Worm (Caenorhabditis elegans) whole organism, L1 larva: ENCODE data around the gene his-71.
A peak's percentile ranks its signal among the peaks of the same experiment; 100 is the strongest.

ENCODE experiments used
- Y116A8C.19 ChIP-seq: sonication (generic microtip); optimal IDR thresholded peaks from 2 replicates; lab custom pipeline; 2016; ENCODE audit warnings: missing compliant biosample characterization, missing genetic modification characterization, borderline replicate concordance
- aha-1 ChIP-seq: fragments of 150-350 bp; optimal IDR thresholded peaks from 2 replicates; lab custom pipeline; 2014; ENCODE audit warnings: missing biosample characterization, missing genetic modification characterization
- ama-1 ChIP-seq: fragments of 150-350 bp; optimal IDR thresholded peaks from 2 replicates; lab custom pipeline; 2014
- blmp-1 ChIP-seq: fragments of 150-350 bp; optimal IDR thresholded peaks from 2 replicates; lab custom pipeline; 2014; ENCODE audit warnings: missing biosample characterization, missing genetic modification characterization
- ceh-63 ChIP-seq: fragments of 200-800 bp; sonication (Bioruptor generic); optimal IDR thresholded peaks from 2 replicates; lab custom pipeline; 2018; ENCODE audit warnings: mild to moderate bottlenecking, missing genetic modification characterization, missing compliant biosample characterization
- ceh-82 ChIP-seq, 3 experiments: fragments of 150-350 bp in 1 of 3; sonication (generic microtip) in 2 of 3; optimal IDR thresholded peaks; 2 replicates each; lab custom pipeline; 2014 to 2017; ENCODE audit warnings: missing biosample characterization in 3 of 3, missing genetic modification characterization in 3 of 3
- ceh-88 ChIP-seq: fragments of 200-800 bp; sonication (Bioruptor generic); IDR thresholded peaks from 2 replicates; pipeline ENCODE4 v1.3.6; 2022; ENCODE audit warnings: missing genetic modification characterization, missing compliant biosample characterization
- ces-1 ChIP-seq: fragments of 150-350 bp; optimal IDR thresholded peaks from 2 replicates; lab custom pipeline; 2014; ENCODE audit warnings: missing biosample characterization, missing genetic modification reagents, missing genetic modification characterization
- efl-1 ChIP-seq, 4 experiments: fragments of 150-350 bp; optimal IDR thresholded peaks in 3 of 4; peaks in 1 of 4; 1 replicate in 1 of 4; 2 replicates in 3 of 4; lab custom pipeline; 2014; ENCODE audit warnings: missing biosample characterization in 2 of 4, missing genetic modification characterization in 2 of 4, missing genetic modification reagents in 2 of 4
- egl-27 ChIP-seq, 2 experiments: fragments of 150-350 bp in 1 of 2; sonication (generic microtip); optimal IDR thresholded peaks; 3 replicates each; lab custom pipeline; 2017 to 2018; ENCODE audit warnings: missing biosample characterization in 2 of 2, missing genetic modification characterization in 2 of 2, missing genetic modification reagents in 2 of 2
- elt-2 ChIP-seq: sonication (generic microtip); optimal IDR thresholded peaks from 2 replicates; lab custom pipeline; 2016; ENCODE audit warnings: missing genetic modification characterization, mild to moderate bottlenecking, inconsistent platforms, missing compliant biosample characterization, missing genetic modification reagents
- elt-3 ChIP-seq, 6 experiments: fragments of 150-350 bp in 1 of 6; sonication (generic microtip); optimal IDR thresholded peaks; 2 replicates each; lab custom pipeline; 2017 to 2018; ENCODE audit warnings: missing biosample characterization in 6 of 6, missing genetic modification characterization in 6 of 6, inconsistent platforms in 1 of 6
- fkh-8 ChIP-seq: sonication (generic microtip); optimal IDR thresholded peaks from 2 replicates; lab custom pipeline; 2016; ENCODE audit warnings: mild to moderate bottlenecking, missing genetic modification characterization, missing compliant biosample characterization
- fos-1 ChIP-seq: fragments of 150-350 bp; optimal IDR thresholded peaks from 2 replicates; lab custom pipeline; 2014; ENCODE audit warnings: missing biosample characterization, missing genetic modification characterization
- grh-1 ChIP-seq: fragments of 200-800 bp; sonication (Bioruptor generic); IDR thresholded peaks from 2 replicates; pipeline ENCODE4 v1.3.6; 2022; ENCODE audit warnings: missing genetic modification reagents, missing genetic modification characterization, missing compliant biosample characterization
- hlh-4 ChIP-seq: sonication (generic microtip); optimal IDR thresholded peaks from 2 replicates; lab custom pipeline; 2016; ENCODE audit warnings: mild to moderate bottlenecking, missing genetic modification characterization, missing compliant biosample characterization
- hpl-2 ChIP-seq: fragments of 150-350 bp; optimal IDR thresholded peaks from 2 replicates; lab custom pipeline; 2014; ENCODE audit warnings: missing biosample characterization, missing genetic modification reagents, missing genetic modification characterization
- mdl-1 ChIP-seq, 2 experiments: fragments of 150-350 bp; optimal IDR thresholded peaks; 2 replicates each; lab custom pipeline; 2014 to 2017; ENCODE audit warnings: missing biosample characterization in 2 of 2, missing genetic modification characterization in 2 of 2, inconsistent platforms in 1 of 2
- mef-2 ChIP-seq: fragments of 150-350 bp; optimal IDR thresholded peaks from 2 replicates; lab custom pipeline; 2014; ENCODE audit warnings: missing biosample characterization, missing genetic modification characterization
- nhr-20 ChIP-seq: sonication (generic microtip); optimal IDR thresholded peaks from 2 replicates; lab custom pipeline; 2016; ENCODE audit warnings: mild to moderate bottlenecking, missing genetic modification characterization, missing compliant biosample characterization
- nhr-71 ChIP-seq: sonication (generic microtip); optimal IDR thresholded peaks from 2 replicates; lab custom pipeline; 2016; ENCODE audit warnings: mild to moderate bottlenecking, missing genetic modification characterization, moderate library complexity, missing compliant biosample characterization
- nhr-76 ChIP-seq: sonication (generic microtip); optimal IDR thresholded peaks from 2 replicates; lab custom pipeline; 2017; ENCODE audit warnings: missing biosample characterization, missing genetic modification characterization
- nhr-84 ChIP-seq: sonication (generic microtip); optimal IDR thresholded peaks from 2 replicates; lab custom pipeline; 2017; ENCODE audit warnings: missing biosample characterization, missing genetic modification characterization
- pag-3 ChIP-seq: sonication (generic microtip); optimal IDR thresholded peaks from 2 replicates; lab custom pipeline; 2017; ENCODE audit warnings: missing genetic modification characterization, mild to moderate bottlenecking, missing compliant biosample characterization, antibody characterized with exemption, borderline replicate concordance; ENCODE audit not compliant: insufficient read depth
- pax-3 ChIP-seq: fragments of 200-800 bp; sonication (Bioruptor generic); optimal IDR thresholded peaks from 2 replicates; lab custom pipeline; 2018; ENCODE audit warnings: mild to moderate bottlenecking, missing genetic modification characterization, moderate library complexity, missing compliant biosample characterization
- snu-23 ChIP-seq: sonication (generic microtip); optimal IDR thresholded peaks from 2 replicates; lab custom pipeline; 2016; ENCODE audit warnings: missing genetic modification characterization, missing compliant biosample characterization
- sox-4 ChIP-seq: sonication (generic microtip); optimal IDR thresholded peaks from 2 replicates; lab custom pipeline; 2016; ENCODE audit warnings: missing genetic modification characterization, missing compliant biosample characterization
- sup-37 ChIP-seq: fragments of 200-800 bp; sonication (Bioruptor generic); optimal IDR thresholded peaks from 2 replicates; lab custom pipeline; 2018; ENCODE audit warnings: mild to moderate bottlenecking, missing genetic modification characterization, missing compliant biosample characterization
- tbx-2 ChIP-seq: sonication (generic microtip); optimal IDR thresholded peaks from 2 replicates; lab custom pipeline; 2016; ENCODE audit warnings: missing genetic modification characterization, missing compliant biosample characterization
- xbp-1 ChIP-seq: sonication (generic microtip); optimal IDR thresholded peaks from 2 replicates; lab custom pipeline; 2016; ENCODE audit warnings: missing genetic modification characterization, missing compliant biosample characterization

The his-71 gene

DNA sequence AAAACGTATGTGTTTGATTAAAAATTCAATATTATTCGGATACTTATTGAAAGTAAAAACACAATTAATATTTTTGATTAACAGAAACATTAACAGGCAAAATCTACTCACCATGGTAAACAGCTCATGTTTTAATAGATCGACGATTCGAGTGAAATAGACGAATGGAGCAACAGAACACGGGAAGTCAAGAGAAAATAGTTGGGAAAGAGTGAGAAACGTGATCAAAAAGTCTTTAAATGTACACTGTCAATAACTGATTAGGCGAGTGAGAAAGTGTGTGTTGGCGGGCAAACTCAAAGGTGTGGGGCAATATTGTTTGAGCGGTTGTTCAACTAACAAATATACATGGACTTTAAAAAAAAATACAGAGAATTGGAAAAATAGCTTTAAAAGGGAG lies 16.1 kb upstream of the his-71 start, which contains the start of gene sdpn-1:
Gene sdpn-1 (minus strand): TSS at position 262 of the 400 bp plus-strand sequence.
- TF ChIP-seq ceh-63 (GFP tag; lab: Kevin White, UChicago) (no peak), nhr-20 (tag; lab: Kevin White, UChicago) (no peak), nhr-84 (no peak), elt-2 (tag; lab: Kevin White, UChicago) (no peak), snu-23 (GFP tag; lab: Kevin White, UChicago) (no peak), elt-3 (tag; optimal IDR thresholded peaks at IDR 0.05; lab: Kevin White, UChicago) (no peak), hlh-4 (tag; lab: Kevin White, UChicago) (no peak), xbp-1 (tag; lab: Kevin White, UChicago) (no peak), ceh-82 (tag; optimal IDR thresholded peaks at IDR 0.05; lab: Kevin White, UChicago) (no peak), fos-1 (tag; lab: Kevin White, UChicago) (no peak), nhr-76 (tag; lab: Kevin White, UChicago) (no peak), mef-2 (tag; lab: Kevin White, UChicago) (no peak), sup-37 (no peak), egl-27 (tag; optimal IDR thresholded peaks at IDR 0.05; lab: Kevin White, UChicago) (no peak), ces-1 (GFP tag; lab: Kevin White, UChicago) (no peak), hpl-2 (GFP tag; lab: Kevin White, UChicago) (no peak)

DNA sequence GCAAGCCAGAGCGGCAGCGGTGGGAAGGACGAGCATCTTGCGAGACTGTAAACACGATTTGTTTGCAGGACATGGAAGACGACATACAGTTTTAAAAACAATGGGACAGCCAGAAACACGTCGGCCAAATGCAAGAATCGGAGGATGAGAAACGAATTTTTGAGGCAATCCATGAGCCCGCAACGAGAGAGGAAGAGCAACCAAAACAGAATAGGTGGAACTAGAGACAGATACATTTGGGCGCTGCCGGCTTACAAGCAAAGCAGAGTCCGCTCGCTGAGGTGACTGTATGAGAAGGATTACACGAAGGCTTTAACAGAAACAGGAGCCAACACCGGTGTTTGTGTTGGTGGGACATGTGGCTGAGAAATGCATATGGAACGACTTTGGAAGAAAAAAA lies 12.6 kb upstream of the his-71 start:
- TF ChIP-seq grh-1 (GFP tag; lab: Robert Waterston, UW) (no peak), aha-1 (tag; lab: Kevin White, UChicago) (no peak)

DNA sequence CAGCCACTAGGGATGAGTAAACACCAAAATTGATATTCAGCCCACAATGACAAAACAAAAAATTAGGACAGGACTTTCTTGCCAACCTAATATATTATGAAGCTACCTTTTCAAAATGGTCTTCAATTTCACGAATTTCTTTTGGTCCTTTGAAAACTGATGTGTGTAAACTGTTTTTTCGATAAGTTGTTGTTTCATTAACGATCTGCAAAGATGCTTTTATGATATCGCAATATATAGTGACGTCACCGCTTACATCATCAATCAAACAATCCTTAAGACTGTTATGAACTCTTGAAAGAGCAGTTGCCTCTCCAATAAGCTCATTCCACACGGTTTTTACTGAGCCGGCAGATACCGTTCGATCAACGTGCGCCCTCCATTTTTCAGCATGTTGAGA lies 10.2 kb upstream of the his-71 start:
- TF ChIP-seq pax-3 (tag; lab: Kevin White, UChicago) (no peak), ceh-88 (GFP tag; lab: Robert Waterston, UW) (no peak), Y116A8C.19 (tag; lab: Kevin White, UChicago) (no peak), sox-4 (no peak), fkh-8 (tag; lab: Kevin White, UChicago) (no peak), efl-1 (optimal IDR thresholded peaks at IDR 0.05; lab: Kevin White, UChicago) (no peak), efl-1 (GFP tag; optimal IDR thresholded peaks at IDR 0.05 in 1 of 2; lab: Kevin White, UChicago) (peak in 1 of 2 experiments; percentile 33)

DNA sequence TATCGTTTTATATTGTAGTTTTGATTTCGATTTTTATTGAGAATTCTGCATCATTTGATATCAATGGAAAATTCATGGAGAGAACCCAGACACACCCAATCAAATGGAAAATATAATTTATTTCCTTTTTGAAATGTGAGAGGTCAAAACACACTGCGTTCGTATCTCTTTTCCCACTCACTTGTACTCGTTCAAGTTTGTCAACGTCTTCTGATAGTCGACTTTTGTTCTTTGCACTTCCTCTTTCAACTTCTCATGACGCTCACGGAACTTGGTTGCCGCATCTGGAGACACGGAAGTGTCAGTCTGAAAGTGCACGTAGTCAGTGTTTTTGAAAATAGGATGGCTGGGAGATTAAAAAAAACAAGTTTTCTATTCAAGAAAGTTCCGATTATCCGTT lies 8.4 kb upstream of the his-71 start:
- peak; percentile 54 for TF ChIP-seq blmp-1 (tag; lab: Kevin White, UChicago)
- peak; percentile 46 for TF ChIP-seq nhr-71 (tag; lab: Kevin White, UChicago)
- TF ChIP-seq tbx-2 (tag; lab: Kevin White, UChicago) = peak; percentile 60
- TF ChIP-seq nhr-20 (tag; lab: Kevin White, UChicago) = no peak

DNA sequence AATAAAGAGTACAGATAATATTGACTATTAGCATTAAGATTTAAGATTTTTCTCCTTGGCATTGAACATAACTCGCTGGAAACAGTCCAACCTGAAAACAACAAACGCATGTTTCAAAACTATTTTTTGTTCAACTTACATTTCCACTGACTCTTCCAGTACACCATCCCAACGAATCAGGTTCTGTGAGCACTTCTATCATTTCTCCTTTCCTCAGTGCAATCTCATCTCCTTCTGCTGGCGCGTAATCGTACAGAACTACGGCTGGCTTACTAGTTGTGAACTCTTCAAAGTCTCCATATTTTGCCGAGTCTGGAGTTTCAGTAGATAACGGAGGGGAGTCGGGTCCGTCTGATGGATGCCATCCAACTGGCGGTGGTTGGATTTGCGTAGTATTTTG lies 7.3 kb upstream of the his-71 start:
- TF ChIP-seq pag-3 (tag; lab: Kevin White, UChicago) (no peak), ama-1 (lab: Kevin White, UChicago) (peak; percentile 24)

DNA sequence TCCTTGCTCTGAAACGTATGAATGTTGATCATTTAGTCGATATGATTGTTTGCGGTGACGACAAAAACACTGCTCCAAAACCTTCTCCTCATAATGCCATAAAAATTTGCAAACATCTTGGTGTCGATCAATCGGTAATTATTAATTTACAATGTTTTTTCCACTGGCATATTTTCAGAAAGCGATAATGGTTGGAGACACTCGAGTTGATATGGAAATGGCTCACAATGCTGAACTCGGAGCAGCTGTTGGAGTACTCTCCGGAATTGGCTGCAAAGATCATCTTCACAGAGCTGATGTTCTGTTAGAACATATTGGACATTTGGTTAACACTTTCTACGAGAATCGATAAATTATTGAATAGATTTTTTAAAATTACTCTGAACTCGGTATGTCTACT lies 6.6 kb upstream of the his-71 start:
- TF ChIP-seq efl-1 (optimal IDR thresholded peaks at IDR 0.05; lab: Kevin White, UChicago) (no peak), efl-1 (GFP tag; optimal IDR thresholded peaks at IDR 0.05 in 1 of 2; lab: Kevin White, UChicago) (peak in 1 of 2 experiments; percentile 49), mdl-1 (tag; optimal IDR thresholded peaks at IDR 0.05; lab: Kevin White, UChicago) (no peak)
- TF ChIP-seq, all 84 proteins: peak for 1
